Fruit fly (Drosophila melanogaster) whole organism, embryonic: ENCODE measurements around the gene dyw.

ENCODE experiments used
- B-H2 ChIP-seq: fragments of 200-800 bp; sonication (Bioruptor generic); optimal IDR thresholded peaks from 2 replicates; lab custom pipeline; 2018; ENCODE audit warnings: missing biosample characterization, mild to moderate bottlenecking, missing genetic modification characterization
- Bdp1 ChIP-seq: fragments of 200-800 bp; sonication (Bioruptor generic); optimal IDR thresholded peaks from 3 replicates; lab custom pipeline; 2016; ENCODE audit warnings: missing biosample characterization, missing genetic modification characterization
- C15 ChIP-seq: fragments of 200-800 bp; sonication (Bioruptor generic); IDR thresholded peaks from 3 replicates; pipeline ENCODE4 v1.3.6; 2022; ENCODE audit warnings: missing biosample characterization, missing genetic modification characterization
- CG10979 ChIP-seq: fragments of 200-800 bp; sonication (Bioruptor generic); optimal IDR thresholded peaks from 2 replicates; lab custom pipeline; 2018; ENCODE audit warnings: missing biosample characterization, mild to moderate bottlenecking, missing genetic modification characterization, moderate library complexity
- CG11456 ChIP-seq: fragments of 200-800 bp; sonication (Bioruptor generic); IDR thresholded peaks from 3 replicates; pipeline ENCODE4 v1.3.6; 2022; ENCODE audit warnings: missing biosample characterization, missing genetic modification characterization
- CG13775 ChIP-seq: fragments of 200-800 bp; sonication (Bioruptor generic); optimal IDR thresholded peaks from 3 replicates; lab custom pipeline; 2017; ENCODE audit warnings: missing biosample characterization, mild to moderate bottlenecking, missing genetic modification characterization
- CG14710 ChIP-seq: fragments of 200-800 bp; sonication (Bioruptor generic); optimal IDR thresholded peaks from 3 replicates; lab custom pipeline; 2019; ENCODE audit warnings: missing biosample characterization, mild to moderate bottlenecking, missing genetic modification characterization, moderate library complexity
- CG14965 ChIP-seq: fragments of 200-800 bp; sonication (Bioruptor generic); optimal IDR thresholded peaks from 2 replicates; lab custom pipeline; 2016; ENCODE audit warnings: missing biosample characterization, missing genetic modification characterization, borderline replicate concordance
- CG1529 ChIP-seq: fragments of 200-800 bp; sonication (Bioruptor generic); optimal IDR thresholded peaks from 3 replicates; lab custom pipeline; 2018; ENCODE audit warnings: missing biosample characterization, missing genetic modification characterization
- CG15479 ChIP-seq: fragments of 200-800 bp; sonication (Bioruptor generic); optimal IDR thresholded peaks from 3 replicates; lab custom pipeline; 2019; ENCODE audit warnings: missing biosample characterization, mild to moderate bottlenecking, missing genetic modification characterization, moderate library complexity
- CG17385 ChIP-seq: fragments of 200-800 bp; sonication (Bioruptor generic); optimal IDR thresholded peaks from 3 replicates; lab custom pipeline; 2018; ENCODE audit warnings: missing biosample characterization, mild to moderate bottlenecking, missing genetic modification characterization
- CG18262 ChIP-seq: fragments of 200-800 bp; optimal IDR thresholded peaks from 3 replicates; lab custom pipeline; 2019; ENCODE audit warnings: missing biosample characterization, mild to moderate bottlenecking, missing genetic modification characterization, moderate library complexity
- CG1832 ChIP-seq: fragments of 200-800 bp; sonication (Bioruptor generic); optimal IDR thresholded peaks from 2 replicates; lab custom pipeline; 2017; ENCODE audit warnings: missing biosample characterization, mild to moderate bottlenecking, missing genetic modification characterization, inconsistent platforms
- CG2712 ChIP-seq: fragments of 200-800 bp; optimal IDR thresholded peaks from 3 replicates; lab custom pipeline; 2019; ENCODE audit warnings: missing biosample characterization, mild to moderate bottlenecking, missing genetic modification characterization, moderate library complexity
- CG32767 ChIP-seq: fragments of 200-800 bp; sonication (Bioruptor generic); IDR thresholded peaks from 2 replicates; pipeline ENCODE4 v1.3.6; 2022; ENCODE audit warnings: missing biosample characterization, missing genetic modification characterization
- CG43689 ChIP-seq: fragments of 200-800 bp; sonication (Bioruptor generic); IDR thresholded peaks from 2 replicates; pipeline ENCODE4 v1.3.6; 2022; ENCODE audit warnings: missing biosample characterization, missing genetic modification characterization
- CG4707 ChIP-seq: fragments of 200-800 bp; sonication (Bioruptor generic); optimal IDR thresholded peaks from 2 replicates; lab custom pipeline; 2018; ENCODE audit warnings: missing biosample characterization, mild to moderate bottlenecking, missing genetic modification characterization, moderate library complexity
- CG6791 ChIP-seq: fragments of 200-800 bp; sonication (Bioruptor generic); IDR thresholded peaks from 3 replicates; pipeline ENCODE4 v1.3.6; 2022; ENCODE audit warnings: missing biosample characterization, missing genetic modification characterization; ENCODE audit not compliant: partially characterized antibody
- CG7928 ChIP-seq: fragments of 200-800 bp; sonication (Bioruptor generic); optimal IDR thresholded peaks from 2 replicates; lab custom pipeline; 2017; ENCODE audit warnings: missing biosample characterization, mild to moderate bottlenecking, missing genetic modification characterization
- CG8290 ChIP-seq, 3 experiments: fragments of 200-800 bp; sonication (Bioruptor generic); optimal IDR thresholded peaks; 2 replicates each; lab custom pipeline; 2016 to 2019; ENCODE audit warnings: missing biosample characterization in 3 of 3, missing genetic modification characterization in 3 of 3, mild to moderate bottlenecking in 2 of 3, moderate library complexity in 1 of 3
- CG8944 ChIP-seq: fragments of 200-800 bp; sonication (Bioruptor generic); optimal IDR thresholded peaks from 3 replicates; lab custom pipeline; 2016; ENCODE audit warnings: missing biosample characterization, missing genetic modification characterization
- CTCF ChIP-seq: fragments of 200-800 bp; sonication (Bioruptor generic); optimal IDR thresholded peaks from 2 replicates; lab custom pipeline; 2017; ENCODE audit warnings: missing biosample characterization, mild to moderate bottlenecking, missing genetic modification characterization, moderate library complexity
- Camta ChIP-seq: fragments of 200-800 bp; sonication (Bioruptor generic); optimal IDR thresholded peaks from 2 replicates; lab custom pipeline; 2016; ENCODE audit warnings: missing biosample characterization, missing genetic modification characterization
- Dip2 ChIP-seq: fragments of 200-800 bp; sonication (Bioruptor generic); IDR thresholded peaks from 2 replicates; pipeline ENCODE4 v1.3.6; 2022; ENCODE audit warnings: missing biosample characterization, missing genetic modification characterization
- ERR ChIP-seq: fragments of 200-800 bp; sonication (Bioruptor generic); optimal IDR thresholded peaks from 2 replicates; lab custom pipeline; 2016; ENCODE audit warnings: missing biosample characterization, missing genetic modification characterization
- Fer1 ChIP-seq: fragments of 200-800 bp; sonication (Bioruptor generic); optimal IDR thresholded peaks from 2 replicates; lab custom pipeline; 2017; ENCODE audit warnings: missing biosample characterization, mild to moderate bottlenecking, missing genetic modification characterization
- H2.0 ChIP-seq: fragments of 200-800 bp; sonication (Bioruptor generic); IDR thresholded peaks from 2 replicates; pipeline ENCODE4 v1.3.6; 2022; ENCODE audit warnings: missing biosample characterization, missing genetic modification characterization
- HmgZ ChIP-seq: fragments of 200-800 bp; sonication (Bioruptor generic); optimal IDR thresholded peaks from 2 replicates; lab custom pipeline; 2018; ENCODE audit warnings: missing biosample characterization, mild to moderate bottlenecking, missing genetic modification characterization
- MBD-R2 ChIP-seq: fragments of 200-800 bp; sonication (Bioruptor generic); IDR thresholded peaks from 2 replicates; pipeline ENCODE4 v1.3.6; 2022; ENCODE audit warnings: missing biosample characterization, missing genetic modification characterization
- Mad ChIP-seq: fragments of 200-800 bp; sonication (Bioruptor generic); optimal IDR thresholded peaks from 2 replicates; lab custom pipeline; 2016; ENCODE audit warnings: missing biosample characterization, missing genetic modification characterization
- Neu2 ChIP-seq: fragments of 200-800 bp; sonication (Bioruptor generic); optimal IDR thresholded peaks from 3 replicates; lab custom pipeline; 2016; ENCODE audit warnings: missing biosample characterization, missing genetic modification characterization, borderline replicate concordance
- NfI ChIP-seq: fragments of 200-800 bp; sonication (Bioruptor generic); optimal IDR thresholded peaks from 3 replicates; lab custom pipeline; 2018; ENCODE audit warnings: missing biosample characterization, mild to moderate bottlenecking, missing genetic modification characterization, moderate library complexity
- Sry-δ ChIP-seq: fragments of 200-800 bp; sonication (Bioruptor generic); optimal IDR thresholded peaks from 2 replicates; lab custom pipeline; 2016; ENCODE audit warnings: missing biosample characterization, missing genetic modification characterization
- Vsx1 ChIP-seq: fragments of 200-800 bp; sonication (Bioruptor generic); optimal IDR thresholded peaks from 2 replicates; lab custom pipeline; 2017; ENCODE audit warnings: missing biosample characterization, mild to moderate bottlenecking, missing genetic modification characterization, missing genetic modification reagents
- aop ChIP-seq: fragments of 200-800 bp; sonication (Bioruptor generic); IDR thresholded peaks from 2 replicates; pipeline ENCODE4 v1.3.6; 2022; ENCODE audit warnings: missing biosample characterization, missing genetic modification characterization
- bbx ChIP-seq: fragments of 200-800 bp; sonication (Bioruptor generic); IDR thresholded peaks from 2 replicates; pipeline ENCODE4 v1.3.6; 2022; ENCODE audit warnings: missing biosample characterization, missing genetic modification characterization; ENCODE audit not compliant: partially characterized antibody
- cad ChIP-seq: fragments of >200 bp; optimal IDR thresholded peaks from 2 replicates; lab custom pipeline; 2017; ENCODE audit warnings: missing biosample characterization, missing genetic modification characterization
- cg ChIP-seq: fragments of 200-800 bp; sonication (Bioruptor generic); optimal IDR thresholded peaks from 3 replicates; lab custom pipeline; 2019; ENCODE audit warnings: missing biosample characterization, mild to moderate bottlenecking, missing genetic modification characterization, moderate library complexity
- croc ChIP-seq: fragments of 200-800 bp; sonication (Bioruptor generic); conservative IDR thresholded peaks from 3 replicates; pipeline ENCODE4 v1.3.6; 2022; ENCODE audit warnings: missing biosample characterization, missing genetic modification characterization
- crp ChIP-seq, 2 experiments: fragments of 200-800 bp; sonication (Bioruptor generic); optimal IDR thresholded peaks; 2 replicates in 1 of 2; 3 replicates in 1 of 2; lab custom pipeline; 2017; ENCODE audit warnings: missing biosample characterization in 2 of 2, missing genetic modification characterization in 2 of 2, mild to moderate bottlenecking in 1 of 2, moderate library complexity in 1 of 2
- dmrt11E ChIP-seq: fragments of 200-800 bp; sonication (Bioruptor generic); optimal IDR thresholded peaks from 3 replicates; lab custom pipeline; 2018; ENCODE audit warnings: missing biosample characterization, mild to moderate bottlenecking, missing genetic modification characterization, moderate library complexity
- exex ChIP-seq: fragments of 200-800 bp; sonication (Bioruptor generic); optimal IDR thresholded peaks from 4 replicates; lab custom pipeline; 2018; ENCODE audit warnings: missing biosample characterization, mild to moderate bottlenecking, missing genetic modification characterization, moderate library complexity
- eyg ChIP-seq: fragments of 200-800 bp; sonication (Bioruptor generic); optimal IDR thresholded peaks from 3 replicates; lab custom pipeline; 2016; ENCODE audit warnings: missing biosample characterization, missing genetic modification characterization
- gcm ChIP-seq: fragments of 200-800 bp; sonication (Bioruptor generic); optimal IDR thresholded peaks from 2 replicates; lab custom pipeline; 2019; ENCODE audit warnings: missing biosample characterization, mild to moderate bottlenecking, missing genetic modification characterization, moderate library complexity
- h ChIP-seq: fragments of >200 bp; optimal IDR thresholded peaks from 2 replicates; lab custom pipeline; 2017
- hb ChIP-seq: fragments of 200-800 bp; sonication (Bioruptor generic); IDR thresholded peaks from 3 replicates; pipeline ENCODE4 v1.3.6; 2022; ENCODE audit warnings: missing biosample characterization, missing genetic modification characterization; ENCODE audit not compliant: partially characterized antibody
- ind ChIP-seq: fragments of 200-800 bp; sonication (Bioruptor generic); optimal IDR thresholded peaks from 3 replicates; lab custom pipeline; 2016; ENCODE audit warnings: missing biosample characterization, missing genetic modification characterization
- inv ChIP-seq: fragments of 200-800 bp; sonication (Bioruptor generic); IDR thresholded peaks from 2 replicates; pipeline ENCODE4 v1.3.6; 2022; ENCODE audit warnings: missing biosample characterization, missing genetic modification characterization; ENCODE audit not compliant: partially characterized antibody
- mam ChIP-seq: fragments of 200-800 bp; sonication (Bioruptor generic); optimal IDR thresholded peaks from 3 replicates; lab custom pipeline; 2016; ENCODE audit warnings: missing biosample characterization, missing genetic modification characterization
- pnt ChIP-seq: fragments of 200-800 bp; sonication (Bioruptor generic); optimal IDR thresholded peaks from 3 replicates; lab custom pipeline; 2016; ENCODE audit warnings: missing biosample characterization, missing genetic modification characterization
- ssp ChIP-seq: fragments of 200-800 bp; sonication (Bioruptor generic); IDR thresholded peaks from 2 replicates; pipeline ENCODE4 v1.3.6; 2022; ENCODE audit warnings: missing biosample characterization, missing genetic modification characterization

The dyw gene

DNA sequence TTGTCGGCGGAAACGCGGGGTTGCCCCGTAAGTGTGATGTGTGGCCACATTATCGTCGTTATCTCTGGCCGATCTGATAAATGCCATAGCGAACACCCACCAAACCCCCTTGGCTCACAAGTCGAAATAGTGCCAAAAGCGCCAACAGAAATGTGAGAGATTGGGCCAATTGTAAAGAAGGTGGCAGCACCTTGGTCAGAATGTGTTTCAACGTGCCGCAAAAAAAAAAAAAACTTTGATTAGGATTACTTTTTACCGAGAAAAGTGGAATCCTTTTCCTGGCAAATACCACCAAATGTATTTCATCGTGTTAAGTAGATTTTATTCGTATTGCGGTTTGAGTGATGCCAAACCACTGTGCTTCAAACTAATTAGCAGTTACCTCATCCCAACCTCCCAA, 49.3 kb upstream of the dyw start (continued):
- peak; percentile 43 for TF ChIP-seq Sry-δ
- TF ChIP-seq NfI (GFP tag; lab: Kevin White, UChicago) = peak; percentile 80
- TF ChIP-seq CG1529 (GFP tag; lab: Kevin White, UChicago) = no peak
- no peak for TF ChIP-seq h (lab: Kevin White, UChicago)
- TF ChIP-seq CG8944 = peak; percentile 77
- TF ChIP-seq cg (GFP tag; lab: Kevin White, UChicago) = no peak
- peak; percentile 6 for TF ChIP-seq gcm (GFP tag; lab: Kevin White, UChicago)
- TF ChIP-seq Vsx1 (GFP tag; lab: Kevin White, UChicago) = peak; percentile 86
- TF ChIP-seq CG8290 (GFP tag; optimal IDR thresholded peaks at IDR 0.05; lab: Kevin White, UChicago) = no peak
- TF ChIP-seq CG8290 (tag; optimal IDR thresholded peaks at IDR 0.05; lab: Kevin White, UChicago) = peak in 1 of 2 experiments; percentile 52
- peak; percentile 83 for TF ChIP-seq ERR (GFP tag; lab: Kevin White, UChicago)
- no peak for TF ChIP-seq Neu2 (GFP tag; lab: Kevin White, UChicago)
- TF ChIP-seq croc (GFP tag; lab: Robert Waterston, UW) = peak; percentile 31; the same call in 1 of the 3 replicates
- peak; percentile 82 for TF ChIP-seq HmgZ (tag; lab: Kevin White, UChicago)
- TF ChIP-seq CG6791 (GFP tag; lab: Robert Waterston, UW) = 0 out of 3 replicates have a peak, but pooled peaks have one; percentile 19
- peak; percentile 5 for TF ChIP-seq CG10979
- TF ChIP-seq Mad (GFP tag; lab: Kevin White, UChicago) = peak; percentile 59
- TF ChIP-seq eyg (GFP tag; lab: Kevin White, UChicago) = peak; percentile 72
- peak; percentile 85 for TF ChIP-seq MBD-R2 (GFP tag; lab: Robert Waterston, UW)
- peak; percentile 67 for TF ChIP-seq Camta (GFP tag; lab: Kevin White, UChicago)
- TF ChIP-seq CG14965 (GFP tag; lab: Kevin White, UChicago) = no peak
- peak; percentile 86 for TF ChIP-seq Fer1 (GFP tag; lab: Kevin White, UChicago)
- no peak for TF ChIP-seq CG15479 (GFP tag; lab: Kevin White, UChicago)
- peak; percentile 39 for TF ChIP-seq CG7928
- peak; percentile 70 for TF ChIP-seq aop (GFP tag; lab: Robert Waterston, UW)
- 0 out of 3 replicates have a peak, but pooled peaks have one; percentile 24 for TF ChIP-seq hb (GFP tag; lab: Robert Waterston, UW)
- no peak for TF ChIP-seq CG4707 (GFP tag; lab: Kevin White, UChicago)
- TF ChIP-seq ind (GFP tag; lab: Kevin White, UChicago) = peak; percentile 86
- peak; percentile 10; the same call in 1 of the 2 replicates for TF ChIP-seq Dip2 (GFP tag; lab: Robert Waterston, UW)
- TF ChIP-seq H2.0 (GFP tag; lab: Robert Waterston, UW) = peak; percentile 86
- peak; percentile 72 for TF ChIP-seq CG43689
- TF ChIP-seq CTCF = no peak
- peak; percentile 14 for TF ChIP-seq CG18262 (tag; lab: Kevin White, UChicago)
- peak; percentile 65 for TF ChIP-seq CG13775
- peak; percentile 69 for TF ChIP-seq ssp
- no peak for TF ChIP-seq CG14710 (tag; lab: Kevin White, UChicago)
- TF ChIP-seq C15 (GFP tag; lab: Robert Waterston, UW) = peak; percentile 77; the same call in 2 of the 3 replicates
- peak; percentile 32 for TF ChIP-seq CG2712 (tag; lab: Kevin White, UChicago)
- peak; percentile 88 for TF ChIP-seq mam
- TF ChIP-seq cad (GFP tag; lab: Kevin White, UChicago) = no peak
- TF ChIP-seq CG32767 = peak; percentile 77
- TF ChIP-seq B-H2 (GFP tag; lab: Kevin White, UChicago) = no peak
- TF ChIP-seq CG17385 = peak; percentile 81
- peak in 1 of 2 experiments; percentile 14 for TF ChIP-seq crp (GFP tag; optimal IDR thresholded peaks at IDR 0.05; lab: Kevin White, UChicago)
- TF ChIP-seq CG11456 (GFP tag; lab: Robert Waterston, UW) = peak; percentile 90
- peak; percentile 71 for TF ChIP-seq Bdp1 (GFP tag; lab: Kevin White, UChicago)
- peak; percentile 85 for TF ChIP-seq exex (tag; lab: Kevin White, UChicago)
- no peak for TF ChIP-seq inv
- TF ChIP-seq bbx (GFP tag; lab: Robert Waterston, UW) = no peak
- no peak for TF ChIP-seq dmrt11E (tag; lab: Kevin White, UChicago)
- TF ChIP-seq CG1832 (GFP tag; lab: Kevin White, UChicago) = no peak
- TF ChIP-seq pnt (GFP tag; lab: Kevin White, UChicago) = peak; percentile 68
